Worm (Caenorhabditis elegans): ENCODE measurements around the gene str-222.

DNA sequence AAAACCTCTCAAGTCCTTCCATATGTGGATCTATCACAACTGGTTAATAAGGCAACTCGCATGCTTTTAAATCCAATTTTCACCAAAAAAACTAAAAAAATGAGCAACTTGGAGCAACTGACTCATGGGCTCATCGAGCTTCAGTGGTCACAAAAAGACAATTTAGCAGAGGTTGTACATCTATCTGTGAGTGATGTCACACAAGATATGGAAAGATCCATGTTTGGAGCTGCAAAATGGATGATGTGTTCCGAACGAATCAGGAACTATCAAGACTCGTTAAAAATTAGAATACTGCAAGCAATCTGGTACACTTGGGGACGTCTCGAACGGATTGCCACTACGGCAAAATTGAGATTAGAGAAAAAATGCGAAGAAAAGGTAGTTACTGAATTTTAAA is 24.4 kb upstream of the str-222 start:
- no peak for TF ChIP-seq ceh-79 (tag; optimal IDR thresholded peaks at IDR 0.05)
- no peak for TF ChIP-seq Y95B8A.8 (GFP tag; IDR thresholded peaks at IDR 0.05)
- no peak for TF ChIP-seq nhr-90 (tag; optimal IDR thresholded peaks at IDR 0.05)
- no peak for TF ChIP-seq F57C9.4 (tag; optimal IDR thresholded peaks at IDR 0.05)

Measured in whole organism, young adult.